Worm (Caenorhabditis elegans): ENCODE data around the gene daf-37.

Gene daf-37

DNA sequence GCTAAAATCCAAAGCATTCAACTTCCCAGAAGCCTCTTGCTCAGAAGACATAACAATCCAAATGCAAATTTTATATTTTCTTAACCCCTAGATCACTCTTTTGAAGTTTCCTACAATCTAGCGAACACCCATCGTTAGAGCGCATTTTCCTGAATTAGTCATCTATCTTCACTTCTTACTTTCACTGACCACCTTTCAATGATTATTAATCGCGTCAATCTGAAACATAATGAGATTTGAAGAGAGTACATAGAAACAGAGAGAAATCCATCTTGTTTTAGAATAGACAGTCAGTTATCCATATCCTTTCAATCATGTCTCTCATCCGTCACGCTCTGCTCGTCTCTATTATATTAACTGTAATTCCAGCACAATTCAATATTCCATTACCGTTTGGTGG lies 36.8 kb downstream of the daf-37 start, which contains the start of gene F40H3.3:
TSS of gene F40H3.3 (plus strand) at position 280 of the 400 bp plus-strand sequence.
- TF ChIP-seq blmp-1 (tag; optimal IDR thresholded peaks at IDR 0.05) (peak; percentile 72), ces-1 (GFP tag; optimal IDR thresholded peaks at IDR 0.05) (no peak)

DNA sequence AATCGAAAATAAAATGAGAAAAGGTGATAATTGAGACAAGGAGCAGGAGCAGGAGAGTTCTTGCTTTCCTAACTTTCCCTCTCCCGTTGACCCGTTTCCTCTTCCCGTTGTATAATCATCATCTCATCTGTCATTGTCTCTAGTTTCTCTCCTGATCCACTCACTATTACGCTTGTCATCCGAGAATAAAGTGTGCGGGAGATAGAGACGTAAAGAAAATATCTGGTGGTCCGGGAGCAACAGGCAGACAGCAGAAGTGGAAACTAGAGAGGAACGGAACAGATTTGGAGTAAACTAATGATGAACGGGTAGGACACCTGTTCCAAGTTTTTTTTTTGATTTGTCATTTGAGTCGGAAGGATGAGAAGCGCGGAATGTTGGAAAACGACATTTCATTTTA lies 37.8 kb downstream of the daf-37 start:
- TF ChIP-seq hlh-1 (tag; optimal IDR thresholded peaks at IDR 0.05) (peak; percentile 95), unc-120 (tag; optimal IDR thresholded peaks at IDR 0.05; ENCODE audit: poor library complexity, severe bottlenecking) (peak; percentile 86), drap-1 (GFP tag; optimal IDR thresholded peaks at IDR 0.05) (no peak), tbx-8 (GFP tag; optimal IDR thresholded peaks at IDR 0.05) (no peak), nhr-12 (tag; optimal IDR thresholded peaks at IDR 0.05) (no peak), unc-62 (GFP tag; optimal IDR thresholded peaks at IDR 0.05) (peak; percentile 92)

ce11 chrII:6169156-6169555 lies 38.9 kb downstream of the daf-37 start, which contains the start of gene hst-3.1:
Gene hst-3.1, minus strand, starts transcription at chrII:6169256.
- no peak for TF ChIP-seq hlh-1 (tag; optimal IDR thresholded peaks at IDR 0.05)
- TF ChIP-seq nhr-76 (tag; optimal IDR thresholded peaks at IDR 0.05): no peak
- no peak for TF ChIP-seq flh-1 (GFP tag; optimal IDR thresholded peaks at IDR 0.05)
- TF ChIP-seq ham-2 (GFP tag; optimal IDR thresholded peaks at IDR 0.05): no peak
- no peak for TF ChIP-seq sem-2 (GFP tag; optimal IDR thresholded peaks at IDR 0.05)
- no peak for TF ChIP-seq nhr-2 (tag; optimal IDR thresholded peaks at IDR 0.05)
- no peak for TF ChIP-seq bed-3 (GFP tag; optimal IDR thresholded peaks at IDR 0.05)

DNA sequence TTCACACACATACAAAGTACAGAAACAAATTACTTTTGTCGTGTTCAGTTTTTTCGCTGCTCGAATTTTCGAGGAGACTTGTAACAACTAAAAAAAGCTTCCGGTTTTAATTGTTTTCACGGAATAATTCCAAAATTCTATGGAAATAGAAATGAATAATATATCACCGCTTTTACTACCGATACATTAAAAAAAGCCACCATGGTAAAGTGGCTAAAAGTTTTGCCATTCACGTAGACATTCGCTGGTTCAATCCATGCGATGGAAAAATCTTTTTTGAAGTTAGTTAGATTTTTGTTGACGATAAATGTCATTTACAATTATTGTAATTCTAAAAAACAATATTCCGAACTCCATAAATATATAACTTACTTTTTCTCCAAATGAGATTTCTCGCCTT lies 39.3 kb downstream of the daf-37 start:
- no peak for TF ChIP-seq elt-3 (tag; optimal IDR thresholded peaks at IDR 0.05)
- TF ChIP-seq tbx-8 (GFP tag; optimal IDR thresholded peaks at IDR 0.05): no peak
- TF ChIP-seq nhr-12 (tag; optimal IDR thresholded peaks at IDR 0.05): no peak
- no peak for TF ChIP-seq mep-1 (tag; optimal IDR thresholded peaks at IDR 0.05)
- TF ChIP-seq pha-4 (tag; optimal IDR thresholded peaks at IDR 0.05): no peak
- TF ChIP-seq M03D4.4 (tag; optimal IDR thresholded peaks at IDR 0.05): no peak
- TF ChIP-seq lin-13 (tag; optimal IDR thresholded peaks at IDR 0.05): no peak
- no peak for TF ChIP-seq unc-39 (tag; optimal IDR thresholded peaks at IDR 0.05)
- no peak for TF ChIP-seq snpc-4 (tag; optimal IDR thresholded peaks at IDR 0.05)

- TF ChIP-seq ces-1 (GFP tag; optimal IDR thresholded peaks at IDR 0.05): peak; percentile 55
- TF ChIP-seq unc-120 (tag; optimal IDR thresholded peaks at IDR 0.05; ENCODE audit: poor library complexity, severe bottlenecking): no peak
These were observed 42.9 kb downstream of the daf-37 start for ce11 chrII:6165152-6165551.

DNA sequence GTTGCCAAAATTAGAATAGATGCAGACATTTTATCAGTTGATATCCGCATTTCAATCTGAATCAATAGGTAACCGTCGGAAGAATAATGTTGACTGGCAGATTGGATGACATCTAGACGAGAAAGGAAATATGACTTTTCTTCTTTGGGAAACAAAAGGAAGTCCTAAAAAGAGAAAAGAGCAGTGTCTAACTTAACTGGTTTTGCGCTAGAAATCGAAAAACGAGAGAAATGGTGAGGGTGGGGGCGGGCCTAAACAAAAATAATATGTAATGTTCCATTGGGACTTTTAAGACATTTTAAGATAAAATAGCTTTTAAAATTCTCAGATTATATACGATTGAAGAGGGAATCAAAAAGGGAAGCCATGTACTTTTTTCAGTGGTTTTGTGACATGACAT lies 47.0 kb downstream of the daf-37 start, which contains the start of gene exp-1:
TSS of gene exp-1 (minus strand) at position 101 of the 400 bp plus-strand sequence.
- TF ChIP-seq pha-4 (tag; optimal IDR thresholded peaks at IDR 0.05): no peak
- TF ChIP-seq cnd-1 (tag; optimal IDR thresholded peaks at IDR 0.05): no peak
- TF ChIP-seq drap-1 (GFP tag; optimal IDR thresholded peaks at IDR 0.05): no peak
- TF ChIP-seq nhr-12 (tag; optimal IDR thresholded peaks at IDR 0.05): no peak
- TF ChIP-seq ztf-11 (tag; optimal IDR thresholded peaks at IDR 0.05): no peak

DNA sequence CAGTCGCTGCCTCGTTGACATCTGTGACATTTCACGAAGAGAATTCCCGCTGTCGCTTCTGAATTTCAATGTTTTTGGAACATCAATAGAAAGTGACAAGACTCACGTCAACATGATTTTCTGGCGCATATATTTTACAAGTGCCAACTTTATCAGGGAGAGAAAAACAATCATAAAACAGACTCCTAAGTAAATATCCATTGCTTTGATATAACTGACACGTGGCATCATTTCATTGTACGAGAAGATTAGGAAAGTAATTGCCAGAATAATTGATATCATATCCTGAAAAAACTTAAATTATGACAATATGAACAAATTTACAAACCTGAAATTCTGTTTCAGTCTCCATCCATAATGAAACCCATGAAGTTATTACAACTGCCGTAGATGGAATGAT lies 49.9 kb downstream of the daf-37 start:
- TF ChIP-seq elt-3 (tag; optimal IDR thresholded peaks at IDR 0.05): no peak
- TF ChIP-seq pha-4 (tag; optimal IDR thresholded peaks at IDR 0.05): no peak
- no peak for TF ChIP-seq zip-8 (tag; optimal IDR thresholded peaks at IDR 0.05)
- TF ChIP-seq bed-3 (GFP tag; optimal IDR thresholded peaks at IDR 0.05): no peak
- TF ChIP-seq ztf-11 (tag; optimal IDR thresholded peaks at IDR 0.05): no peak
- TF ChIP-seq ces-1 (GFP tag; optimal IDR thresholded peaks at IDR 0.05): no peak
- no peak for TF ChIP-seq mep-1 (tag; optimal IDR thresholded peaks at IDR 0.05)
- no peak for TF ChIP-seq lsy-2 (tag; optimal IDR thresholded peaks at IDR 0.05)
- no peak for TF ChIP-seq unc-39 (tag; optimal IDR thresholded peaks at IDR 0.05)
- no peak for TF ChIP-seq elt-1 (tag; optimal IDR thresholded peaks at IDR 0.05; ENCODE audit: borderline replicate concordance, insufficient read depth)
- TF ChIP-seq mab-5 (tag; optimal IDR thresholded peaks at IDR 0.05): no peak
- TF ChIP-seq lin-13 (tag; optimal IDR thresholded peaks at IDR 0.05): no peak
- TF ChIP-seq sptf-1 (tag; optimal IDR thresholded peaks at IDR 0.05): no peak
- no peak for TF ChIP-seq blmp-1 (tag; optimal IDR thresholded peaks at IDR 0.05)
- no peak for TF ChIP-seq nhr-237 (tag; optimal IDR thresholded peaks at IDR 0.05)
- TF ChIP-seq ceh-83 (GFP tag; optimal IDR thresholded peaks at IDR 0.05): no peak
- TF ChIP-seq unc-62 (GFP tag; optimal IDR thresholded peaks at IDR 0.05): no peak

Data from whole organism, mixed stage, embryonic.